Fruit fly (Drosophila melanogaster) whole organism, embryonic: ENCODE results near the gene CG3117.

Experiments used
- Adf1 ChIP-seq: fragments of 200-800 bp; sonication (Bioruptor generic); IDR thresholded peaks from 2 replicates; pipeline ENCODE4 v1.3.6; 2022; ENCODE audit warnings: missing biosample characterization, missing genetic modification characterization
- Antp ChIP-seq: fragments of 200-800 bp; sonication (Bioruptor generic); optimal IDR thresholded peaks from 3 replicates; lab custom pipeline; 2016; ENCODE audit warnings: missing biosample characterization, missing genetic modification characterization
- Atf-2 ChIP-seq: fragments of 200-800 bp; sonication (Bioruptor generic); optimal IDR thresholded peaks from 2 replicates; lab custom pipeline; 2016; ENCODE audit warnings: missing biosample characterization, missing genetic modification characterization
- CG10543 ChIP-seq: fragments of 200-800 bp; sonication (Bioruptor generic); optimal IDR thresholded peaks from 3 replicates; lab custom pipeline; 2017; ENCODE audit warnings: missing biosample characterization, mild to moderate bottlenecking, missing genetic modification characterization, moderate library complexity
- CG11085 ChIP-seq: fragments of 200-800 bp; sonication (Bioruptor generic); IDR thresholded peaks from 2 replicates; pipeline ENCODE4 v1.3.6; 2022; ENCODE audit warnings: missing biosample characterization, missing genetic modification characterization
- CG12071 ChIP-seq: fragments of 200-800 bp; sonication (Bioruptor generic); optimal IDR thresholded peaks from 3 replicates; lab custom pipeline; 2018; ENCODE audit warnings: missing biosample characterization, mild to moderate bottlenecking, missing genetic modification characterization
- CG12104 ChIP-seq: fragments of 200-800 bp; sonication (Bioruptor generic); optimal IDR thresholded peaks from 3 replicates; lab custom pipeline; 2016; ENCODE audit warnings: missing biosample characterization, missing genetic modification characterization
- CG1233 ChIP-seq: fragments of 200-800 bp; sonication (Bioruptor generic); optimal IDR thresholded peaks from 4 replicates; lab custom pipeline; 2018; ENCODE audit warnings: missing biosample characterization, mild to moderate bottlenecking, missing genetic modification characterization
- CG12659 ChIP-seq: fragments of 200-800 bp; sonication (Bioruptor generic); optimal IDR thresholded peaks from 3 replicates; lab custom pipeline; 2017; ENCODE audit warnings: mild to moderate bottlenecking, missing biosample characterization, missing genetic modification reagents, missing genetic modification characterization
- CG13424 ChIP-seq: fragments of 200-800 bp; sonication (Bioruptor generic); optimal IDR thresholded peaks from 2 replicates; lab custom pipeline; 2019; ENCODE audit warnings: missing biosample characterization, mild to moderate bottlenecking, missing genetic modification characterization, moderate library complexity
- CG14860 ChIP-seq: fragments of 200-800 bp; sonication (Bioruptor generic); IDR thresholded peaks from 3 replicates; pipeline ENCODE4 v1.3.6; 2022; ENCODE audit warnings: missing biosample characterization, missing genetic modification characterization; ENCODE audit not compliant: partially characterized antibody
- CG1529 ChIP-seq: fragments of 200-800 bp; sonication (Bioruptor generic); optimal IDR thresholded peaks from 3 replicates; lab custom pipeline; 2018; ENCODE audit warnings: missing biosample characterization, missing genetic modification characterization
- CG15601 ChIP-seq: fragments of 200-800 bp; sonication (Bioruptor generic); optimal IDR thresholded peaks from 3 replicates; lab custom pipeline; 2019; ENCODE audit warnings: missing biosample characterization, mild to moderate bottlenecking, missing genetic modification characterization, moderate library complexity
- CG16779 ChIP-seq: fragments of 200-800 bp; sonication (Bioruptor generic); IDR thresholded peaks from 2 replicates; pipeline ENCODE4 v1.3.6; 2022; ENCODE audit warnings: missing biosample characterization, missing genetic modification characterization
- CG17359 ChIP-seq: fragments of 200-800 bp; sonication (Bioruptor generic); optimal IDR thresholded peaks from 3 replicates; lab custom pipeline; 2018; ENCODE audit warnings: missing biosample characterization, mild to moderate bottlenecking, missing genetic modification characterization, moderate library complexity
- CG1792 ChIP-seq: fragments of 200-800 bp; sonication (Bioruptor generic); optimal IDR thresholded peaks from 2 replicates; lab custom pipeline; 2016; ENCODE audit warnings: missing biosample characterization, missing genetic modification characterization
- CG18476 ChIP-seq: fragments of 200-800 bp; sonication (Bioruptor generic); optimal IDR thresholded peaks from 2 replicates; lab custom pipeline; 2016; ENCODE audit warnings: missing biosample characterization, mild to moderate bottlenecking, missing genetic modification characterization
- CG2712 ChIP-seq: fragments of 200-800 bp; optimal IDR thresholded peaks from 3 replicates; lab custom pipeline; 2019; ENCODE audit warnings: missing biosample characterization, mild to moderate bottlenecking, missing genetic modification characterization, moderate library complexity
- CG43689 ChIP-seq: fragments of 200-800 bp; sonication (Bioruptor generic); IDR thresholded peaks from 2 replicates; pipeline ENCODE4 v1.3.6; 2022; ENCODE audit warnings: missing biosample characterization, missing genetic modification characterization
- CG4404 ChIP-seq: fragments of 200-800 bp; sonication (Bioruptor generic); IDR thresholded peaks from 2 replicates; pipeline ENCODE4 v1.3.6; 2022; ENCODE audit warnings: missing biosample characterization, missing genetic modification characterization
- CG5245 ChIP-seq: fragments of 200-800 bp; sonication (Bioruptor generic); optimal IDR thresholded peaks from 3 replicates; lab custom pipeline; 2016; ENCODE audit warnings: missing biosample characterization, missing genetic modification characterization
- CG6689 ChIP-seq: fragments of 200-800 bp; sonication (Bioruptor generic); IDR thresholded peaks from 2 replicates; pipeline ENCODE4 v1.3.6; 2022; ENCODE audit warnings: missing biosample characterization, missing genetic modification characterization
- CG8478 ChIP-seq: fragments of >200 bp; optimal IDR thresholded peaks from 2 replicates; lab custom pipeline; 2018
- Dfd ChIP-seq, 2 experiments: fragments of >200 bp; optimal IDR thresholded peaks; 2 replicates each; lab custom pipeline; 2017; ENCODE audit warnings: missing biosample characterization in 2 of 2, missing genetic modification characterization in 2 of 2
- E2f2 ChIP-seq: fragments of 200-800 bp; sonication (Bioruptor generic); IDR thresholded peaks from 2 replicates; pipeline ENCODE4 v1.3.6; 2022; ENCODE audit warnings: missing biosample characterization, missing genetic modification characterization
- ERR ChIP-seq: fragments of 200-800 bp; sonication (Bioruptor generic); optimal IDR thresholded peaks from 2 replicates; lab custom pipeline; 2016; ENCODE audit warnings: missing biosample characterization, missing genetic modification characterization
- Eip74EF ChIP-seq, 2 experiments: fragments of 200-800 bp in 1 of 2; fragments of >200 bp in 1 of 2; sonication (Bioruptor generic) in 1 of 2; optimal IDR thresholded peaks; 2 replicates each; lab custom pipeline; 2017 to 2019; ENCODE audit warnings: missing biosample characterization in 2 of 2, missing genetic modification characterization in 2 of 2, mild to moderate bottlenecking in 1 of 2, moderate library complexity in 1 of 2
- Ets97D ChIP-seq: fragments of 200-800 bp; sonication (Bioruptor generic); optimal IDR thresholded peaks from 3 replicates; lab custom pipeline; 2016; ENCODE audit warnings: missing biosample characterization, missing genetic modification characterization
- HmgZ ChIP-seq: fragments of 200-800 bp; sonication (Bioruptor generic); optimal IDR thresholded peaks from 2 replicates; lab custom pipeline; 2018; ENCODE audit warnings: missing biosample characterization, mild to moderate bottlenecking, missing genetic modification characterization
- Hsf ChIP-seq: fragments of 200-800 bp; sonication (Bioruptor generic); optimal IDR thresholded peaks from 3 replicates; lab custom pipeline; 2016; ENCODE audit warnings: missing biosample characterization, missing genetic modification characterization
- MESR4 ChIP-seq: fragments of 200-800 bp; sonication (Bioruptor generic); optimal IDR thresholded peaks from 2 replicates; lab custom pipeline; 2018; ENCODE audit warnings: missing biosample characterization, mild to moderate bottlenecking, missing genetic modification characterization, moderate library complexity
- Myb ChIP-seq: fragments of 200-800 bp; sonication (Bioruptor generic); optimal IDR thresholded peaks from 2 replicates; lab custom pipeline; 2016; ENCODE audit warnings: missing biosample characterization, missing genetic modification characterization
- Sox102F ChIP-seq: fragments of 200-800 bp; sonication (Bioruptor generic); optimal IDR thresholded peaks from 2 replicates; lab custom pipeline; 2018; ENCODE audit warnings: missing biosample characterization, mild to moderate bottlenecking, missing genetic modification characterization, moderate library complexity
- Tbp ChIP-seq: fragments of >200 bp; optimal IDR thresholded peaks from 2 replicates; lab custom pipeline; 2018; ENCODE audit warnings: missing biosample characterization, missing genetic modification characterization
- disco-r ChIP-seq: fragments of 200-800 bp; sonication (Bioruptor generic); optimal IDR thresholded peaks from 2 replicates; lab custom pipeline; 2016; ENCODE audit warnings: missing biosample characterization, missing genetic modification characterization
- dm ChIP-seq: fragments of 200-800 bp; sonication (Bioruptor generic); optimal IDR thresholded peaks from 3 replicates; lab custom pipeline; 2016; ENCODE audit warnings: missing biosample characterization, missing genetic modification characterization
- dmrt99B ChIP-seq: fragments of 200-800 bp; sonication (Bioruptor generic); optimal IDR thresholded peaks from 2 replicates; lab custom pipeline; 2018; ENCODE audit warnings: missing biosample characterization, mild to moderate bottlenecking, missing genetic modification characterization, moderate library complexity
- dpn ChIP-seq, 2 experiments: fragments of 200-800 bp; sonication (Bioruptor generic); optimal IDR thresholded peaks; 3 replicates each; lab custom pipeline; 2016; ENCODE audit warnings: missing biosample characterization in 2 of 2, missing genetic modification characterization in 2 of 2
- gem ChIP-seq: fragments of 200-800 bp; sonication (Bioruptor generic); optimal IDR thresholded peaks from 2 replicates; lab custom pipeline; 2019; ENCODE audit warnings: missing biosample characterization, mild to moderate bottlenecking, missing genetic modification characterization, moderate library complexity
- grau ChIP-seq: fragments of 200-800 bp; optimal IDR thresholded peaks from 3 replicates; lab custom pipeline; 2019; ENCODE audit warnings: missing biosample characterization, mild to moderate bottlenecking, missing genetic modification characterization, moderate library complexity
- hb ChIP-seq: fragments of 200-800 bp; sonication (Bioruptor generic); IDR thresholded peaks from 3 replicates; pipeline ENCODE4 v1.3.6; 2022; ENCODE audit warnings: missing biosample characterization, missing genetic modification characterization; ENCODE audit not compliant: partially characterized antibody
- lmd ChIP-seq: fragments of 200-800 bp; sonication (Bioruptor generic); IDR thresholded peaks from 2 replicates; pipeline ENCODE4 v1.3.6; 2022; ENCODE audit warnings: missing biosample characterization, missing genetic modification characterization
- mam ChIP-seq: fragments of 200-800 bp; sonication (Bioruptor generic); optimal IDR thresholded peaks from 3 replicates; lab custom pipeline; 2016; ENCODE audit warnings: missing biosample characterization, missing genetic modification characterization
- org-1 ChIP-seq: fragments of 200-800 bp; sonication (Bioruptor generic); optimal IDR thresholded peaks from 2 replicates; lab custom pipeline; 2017; ENCODE audit warnings: missing biosample characterization, missing genetic modification characterization
- slbo ChIP-seq: fragments of 200-800 bp; sonication (Bioruptor generic); IDR thresholded peaks from 2 replicates; pipeline ENCODE4 v1.3.6; 2022; ENCODE audit warnings: missing biosample characterization, missing genetic modification characterization
- trem ChIP-seq: fragments of 200-800 bp; optimal IDR thresholded peaks from 3 replicates; lab custom pipeline; 2019; ENCODE audit warnings: missing biosample characterization, mild to moderate bottlenecking, missing genetic modification characterization, moderate library complexity
- ttk ChIP-seq: fragments of 200-800 bp; sonication (Bioruptor generic); IDR thresholded peaks from 2 replicates; pipeline ENCODE4 v2.1.2; 2022; ENCODE audit warnings: missing biosample characterization, missing genetic modification characterization
- unc-4 ChIP-seq: fragments of 200-800 bp; sonication (Bioruptor generic); IDR thresholded peaks from 2 replicates; pipeline ENCODE4 v1.3.6; 2022; ENCODE audit warnings: missing biosample characterization, missing genetic modification characterization; ENCODE audit not compliant: partially characterized antibody
- usp ChIP-seq: fragments of >200 bp; optimal IDR thresholded peaks from 2 replicates; lab custom pipeline; 2017; ENCODE audit warnings: missing biosample characterization, missing genetic modification characterization
- zf30C ChIP-seq: fragments of 200-800 bp; sonication (Bioruptor generic); optimal IDR thresholded peaks from 3 replicates; lab custom pipeline; 2018; ENCODE audit warnings: missing biosample characterization, mild to moderate bottlenecking, missing genetic modification characterization

CG3117 gene

dm6 chr2L:2884683-2885502 is 37.9 kb upstream of the CG3117 start (continued):
- no peak for TF ChIP-seq CG1792 (GFP tag; lab: Kevin White, UChicago)
- TF ChIP-seq Antp (GFP tag; lab: Kevin White, UChicago) = peak; percentile 13
- no peak for TF ChIP-seq CG6689 (GFP tag; lab: Robert Waterston, UW)
- peak in 1 of 2 experiments; percentile 18 for TF ChIP-seq dpn (GFP tag; optimal IDR thresholded peaks at IDR 0.05; lab: Kevin White, UChicago)
- TF ChIP-seq CG1233 = no peak
- TF ChIP-seq grau (tag; lab: Kevin White, UChicago) = peak; percentile 42
- TF ChIP-seq CG13424 = peak; percentile 52
- no peak for TF ChIP-seq CG43689 (GFP tag; lab: Robert Waterston, UW)
- TF ChIP-seq unc-4 (GFP tag; lab: Robert Waterston, UW) = peak; percentile 16; the same call in 1 of the 2 replicates
- TF ChIP-seq Hsf (GFP tag; lab: Kevin White, UChicago) = no peak
- peak; percentile 14 for TF ChIP-seq CG17359 (tag; lab: Kevin White, UChicago)
- no peak for TF ChIP-seq CG4404 (GFP tag; lab: Robert Waterston, UW)
- TF ChIP-seq CG14860 (GFP tag; lab: Robert Waterston, UW) = no peak
- no peak for TF ChIP-seq dmrt99B
- TF ChIP-seq CG5245 (GFP tag; lab: Kevin White, UChicago) = no peak
- TF ChIP-seq CG12104 (GFP tag; lab: Kevin White, UChicago) = no peak
- TF ChIP-seq Eip74EF (GFP tag; optimal IDR thresholded peaks at IDR 0.05; lab: Kevin White, UChicago) = peak in 1 of 2 experiments; percentile 85
- peak; percentile 36; the same call in 1 of the 2 replicates for TF ChIP-seq lmd
- TF ChIP-seq Tbp (GFP tag; lab: Kevin White, UChicago) = no peak
- no peak for TF ChIP-seq gem (tag; lab: Kevin White, UChicago)
- TF ChIP-seq CG1529 = no peak
- TF ChIP-seq slbo (GFP tag; lab: Robert Waterston, UW) = peak; percentile 58
- peak; percentile 71 for TF ChIP-seq Ets97D (GFP tag; lab: Kevin White, UChicago)
- peak; percentile 41 for TF ChIP-seq MESR4
- peak; percentile 84 for TF ChIP-seq CG12659 (GFP tag; lab: Kevin White, UChicago)
- TF ChIP-seq org-1 = peak; percentile 2
- TF ChIP-seq CG18476 (GFP tag; lab: Kevin White, UChicago) = no peak
- no peak; the same call in 1 of the 2 replicates for TF ChIP-seq CG16779 (GFP tag; lab: Robert Waterston, UW)
- peak; percentile 69 for TF ChIP-seq HmgZ (tag; lab: Kevin White, UChicago)
- TF ChIP-seq CG10543 (GFP tag; lab: Kevin White, UChicago) = peak; percentile 80
- peak; percentile 77 for TF ChIP-seq E2f2 (GFP tag; lab: Robert Waterston, UW)
- TF ChIP-seq trem (tag; lab: Kevin White, UChicago) = peak; percentile 34
- peak; percentile 65 for TF ChIP-seq CG12071 (GFP tag; lab: Kevin White, UChicago)
- TF ChIP-seq disco-r (GFP tag; lab: Kevin White, UChicago) = no peak
- no peak for TF ChIP-seq zf30C (GFP tag; lab: Kevin White, UChicago)
- TF ChIP-seq Adf1 (GFP tag; lab: Robert Waterston, UW) = peak; percentile 70
- TF ChIP-seq Sox102F = peak; percentile 16
- TF ChIP-seq Dfd (GFP tag; optimal IDR thresholded peaks at IDR 0.05; lab: Kevin White, UChicago) = no peak
- TF ChIP-seq usp (GFP tag; lab: Kevin White, UChicago) = no peak
- no peak for TF ChIP-seq ERR (GFP tag; lab: Kevin White, UChicago)
- TF ChIP-seq CG8478 (lab: Kevin White, UChicago) = no peak
- no peak for TF ChIP-seq hb (GFP tag; lab: Robert Waterston, UW)
- no peak for TF ChIP-seq Atf-2
- TF ChIP-seq CG15601 (tag; lab: Kevin White, UChicago) = peak; percentile 39
- peak; percentile 52 for TF ChIP-seq CG2712 (tag; lab: Kevin White, UChicago)
- peak; percentile 30 for TF ChIP-seq mam
- TF ChIP-seq Myb (GFP tag; lab: Kevin White, UChicago) = peak; percentile 50
- TF ChIP-seq dm (GFP tag; lab: Kevin White, UChicago) = peak; percentile 45
- no peak for TF ChIP-seq ttk (GFP tag; lab: Robert Waterston, UW)
- TF ChIP-seq CG11085 (GFP tag; lab: Robert Waterston, UW) = peak; percentile 48; the same call in 1 of the 2 replicates
